Worm (Caenorhabditis elegans) whole organism, L1 larva: ENCODE results near the gene K09C6.7.
A peak's percentile ranks its signal among the peaks of the same experiment; 100 is the strongest.

Experiments
- C16A3.4 ChIP-seq: fragments of 150-350 bp; optimal IDR thresholded peaks from 2 replicates; lab custom pipeline; 2014; ENCODE audit warnings: missing biosample characterization, missing genetic modification characterization
- Y116A8C.19 ChIP-seq: sonication (generic microtip); optimal IDR thresholded peaks from 2 replicates; lab custom pipeline; 2016; ENCODE audit warnings: missing compliant biosample characterization, missing genetic modification characterization, borderline replicate concordance
- blmp-1 ChIP-seq: fragments of 150-350 bp; optimal IDR thresholded peaks from 2 replicates; lab custom pipeline; 2014; ENCODE audit warnings: missing biosample characterization, missing genetic modification characterization
- ceh-88 ChIP-seq: fragments of 200-800 bp; sonication (Bioruptor generic); IDR thresholded peaks from 2 replicates; pipeline ENCODE4 v1.3.6; 2022; ENCODE audit warnings: missing genetic modification characterization, missing compliant biosample characterization
- ceh-90 ChIP-seq: sonication (generic microtip); optimal IDR thresholded peaks from 2 replicates; lab custom pipeline; 2016; ENCODE audit warnings: missing genetic modification characterization, missing compliant biosample characterization
- ces-1 ChIP-seq: fragments of 150-350 bp; optimal IDR thresholded peaks from 2 replicates; lab custom pipeline; 2014; ENCODE audit warnings: missing biosample characterization, missing genetic modification reagents, missing genetic modification characterization
- dpl-1 ChIP-seq, 3 experiments: fragments of 150-350 bp in 2 of 3; sonication (generic microtip) in 1 of 3; optimal IDR thresholded peaks; 2 replicates each; lab custom pipeline; 2014 to 2017; ENCODE audit warnings: missing biosample characterization in 3 of 3, missing genetic modification characterization in 3 of 3, missing genetic modification reagents in 3 of 3
- efl-1 ChIP-seq, 4 experiments: fragments of 150-350 bp; optimal IDR thresholded peaks in 3 of 4; peaks in 1 of 4; 1 replicate in 1 of 4; 2 replicates in 3 of 4; lab custom pipeline; 2014; ENCODE audit warnings: missing biosample characterization in 2 of 4, missing genetic modification characterization in 2 of 4, missing genetic modification reagents in 2 of 4
- efl-3 ChIP-seq: fragments of 200-800 bp; sonication (Bioruptor generic); optimal IDR thresholded peaks from 2 replicates; lab custom pipeline; 2018; ENCODE audit warnings: mild to moderate bottlenecking, missing genetic modification characterization, missing compliant biosample characterization
- egl-13 ChIP-seq: sonication (generic microtip); optimal IDR thresholded peaks from 2 replicates; lab custom pipeline; 2016; ENCODE audit warnings: missing genotype, missing genetic modification reagents, missing genetic modification characterization, missing compliant biosample characterization
- fkh-4 ChIP-seq: sonication (generic microtip); optimal IDR thresholded peaks from 2 replicates; lab custom pipeline; 2016; ENCODE audit warnings: missing compliant biosample characterization, missing genetic modification characterization, borderline replicate concordance
- fos-1 ChIP-seq: fragments of 150-350 bp; optimal IDR thresholded peaks from 2 replicates; lab custom pipeline; 2014; ENCODE audit warnings: missing biosample characterization, missing genetic modification characterization
- hlh-17 ChIP-seq: fragments of 200-800 bp; sonication (Bioruptor generic); optimal IDR thresholded peaks from 2 replicates; lab custom pipeline; 2018; ENCODE audit warnings: missing genetic modification characterization, mild to moderate bottlenecking, missing compliant biosample characterization, moderate library complexity, borderline replicate concordance
- hlh-4 ChIP-seq: sonication (generic microtip); optimal IDR thresholded peaks from 2 replicates; lab custom pipeline; 2016; ENCODE audit warnings: mild to moderate bottlenecking, missing genetic modification characterization, missing compliant biosample characterization
- isw-1 ChIP-seq: fragments of 200-800 bp; sonication (Bioruptor generic); IDR thresholded peaks from 2 replicates; pipeline ENCODE4 v1.3.6; 2022; ENCODE audit warnings: missing genetic modification characterization, missing compliant biosample characterization
- jun-1 ChIP-seq: fragments of 150-350 bp; optimal IDR thresholded peaks from 2 replicates; lab custom pipeline; 2014; ENCODE audit warnings: missing biosample characterization, missing genetic modification reagents, missing genetic modification characterization
- lin-13 ChIP-seq: fragments of 150-350 bp; optimal IDR thresholded peaks from 2 replicates; lab custom pipeline; 2014; ENCODE audit warnings: missing biosample characterization, missing genetic modification reagents, missing genetic modification characterization
- lin-14 ChIP-seq: fragments of 200-800 bp; sonication (Bioruptor generic); optimal IDR thresholded peaks from 2 replicates; lab custom pipeline; 2018; ENCODE audit warnings: mild to moderate bottlenecking, missing genetic modification characterization, moderate library complexity, missing compliant biosample characterization
- lin-15B ChIP-seq: fragments of 150-350 bp; sonication (generic microtip); optimal IDR thresholded peaks from 3 replicates; lab custom pipeline; 2014; ENCODE audit warnings: missing biosample characterization, missing genetic modification characterization
- lir-3 ChIP-seq: sonication (generic microtip); optimal IDR thresholded peaks from 2 replicates; lab custom pipeline; 2016; ENCODE audit warnings: mild to moderate bottlenecking, missing genetic modification characterization, moderate library complexity, missing compliant biosample characterization; ENCODE audit not compliant: poor library complexity
- nhr-12 ChIP-seq: sonication (generic microtip); optimal IDR thresholded peaks from 2 replicates; lab custom pipeline; 2017; ENCODE audit warnings: missing biosample characterization, missing genetic modification characterization
- nhr-19 ChIP-seq: fragments of 200-800 bp; sonication (Bioruptor generic); conservative IDR thresholded peaks from 2 replicates; pipeline ENCODE4 v1.3.6; 2022; ENCODE audit warnings: missing genetic modification characterization, missing compliant biosample characterization
- nhr-20 ChIP-seq: sonication (generic microtip); optimal IDR thresholded peaks from 2 replicates; lab custom pipeline; 2016; ENCODE audit warnings: mild to moderate bottlenecking, missing genetic modification characterization, missing compliant biosample characterization
- nhr-28 ChIP-seq: fragments of 150-350 bp; optimal IDR thresholded peaks from 2 replicates; lab custom pipeline; 2014; ENCODE audit warnings: missing biosample characterization, missing genetic modification characterization
- nhr-47 ChIP-seq: sonication (generic microtip); optimal IDR thresholded peaks from 2 replicates; lab custom pipeline; 2016; ENCODE audit warnings: mild to moderate bottlenecking, missing genetic modification characterization, moderate library complexity, missing compliant biosample characterization
- nhr-71 ChIP-seq: sonication (generic microtip); optimal IDR thresholded peaks from 2 replicates; lab custom pipeline; 2016; ENCODE audit warnings: mild to moderate bottlenecking, missing genetic modification characterization, moderate library complexity, missing compliant biosample characterization
- nhr-84 ChIP-seq: sonication (generic microtip); optimal IDR thresholded peaks from 2 replicates; lab custom pipeline; 2017; ENCODE audit warnings: missing biosample characterization, missing genetic modification characterization
- nhr-85 ChIP-seq: sonication (generic microtip); peaks from one replicate; lab custom pipeline; 2016; ENCODE audit warnings: missing genetic modification characterization, inconsistent platforms, missing compliant biosample characterization
- pag-3 ChIP-seq: sonication (generic microtip); optimal IDR thresholded peaks from 2 replicates; lab custom pipeline; 2017; ENCODE audit warnings: missing genetic modification characterization, mild to moderate bottlenecking, missing compliant biosample characterization, antibody characterized with exemption, borderline replicate concordance; ENCODE audit not compliant: insufficient read depth
- rnt-1 ChIP-seq: sonication (generic microtip); optimal IDR thresholded peaks from 2 replicates; lab custom pipeline; 2016; ENCODE audit warnings: mild to moderate bottlenecking, missing genetic modification characterization, moderate library complexity, missing compliant biosample characterization
- skn-1 ChIP-seq: fragments of 150-350 bp; optimal IDR thresholded peaks from 2 replicates; lab custom pipeline; 2014; ENCODE audit warnings: missing biosample characterization, missing genetic modification characterization
- snu-23 ChIP-seq: sonication (generic microtip); optimal IDR thresholded peaks from 2 replicates; lab custom pipeline; 2016; ENCODE audit warnings: missing genetic modification characterization, missing compliant biosample characterization
- sox-4 ChIP-seq: sonication (generic microtip); optimal IDR thresholded peaks from 2 replicates; lab custom pipeline; 2016; ENCODE audit warnings: missing genetic modification characterization, missing compliant biosample characterization
- sptf-1 ChIP-seq: fragments of 150-350 bp; optimal IDR thresholded peaks from 2 replicates; lab custom pipeline; 2014; ENCODE audit warnings: missing biosample characterization, missing genetic modification characterization
- sup-37 ChIP-seq: fragments of 200-800 bp; sonication (Bioruptor generic); optimal IDR thresholded peaks from 2 replicates; lab custom pipeline; 2018; ENCODE audit warnings: mild to moderate bottlenecking, missing genetic modification characterization, missing compliant biosample characterization
- tbx-2 ChIP-seq: sonication (generic microtip); optimal IDR thresholded peaks from 2 replicates; lab custom pipeline; 2016; ENCODE audit warnings: missing genetic modification characterization, missing compliant biosample characterization
- unc-86 ChIP-seq: sonication (generic microtip); optimal IDR thresholded peaks from 2 replicates; lab custom pipeline; 2016; ENCODE audit warnings: missing genetic modification characterization, missing compliant biosample characterization
- unc-98 ChIP-seq: fragments of 200-800 bp; sonication (Bioruptor generic); IDR thresholded peaks from 2 replicates; pipeline ENCODE4 v1.3.6; 2022; ENCODE audit warnings: missing genetic modification characterization, missing compliant biosample characterization
- zag-1 ChIP-seq: fragments of 150-350 bp; optimal IDR thresholded peaks from 2 replicates; lab custom pipeline; 2014; ENCODE audit warnings: missing biosample characterization, missing genetic modification characterization
- zip-4 ChIP-seq: fragments of 200-800 bp; sonication (Bioruptor generic); optimal IDR thresholded peaks from 2 replicates; lab custom pipeline; 2018; ENCODE audit warnings: mild to moderate bottlenecking, missing genetic modification characterization, moderate library complexity, missing compliant biosample characterization
- ztf-11 ChIP-seq, 2 experiments: sonication (generic microtip); optimal IDR thresholded peaks; 2 replicates each; lab custom pipeline; 2016 to 2017; ENCODE audit warnings: missing genetic modification characterization in 2 of 2, missing biosample characterization in 1 of 2, missing compliant biosample characterization in 1 of 2
- ztf-4 ChIP-seq: fragments of 150-350 bp; optimal IDR thresholded peaks from 2 replicates; lab custom pipeline; 2014; ENCODE audit warnings: missing biosample characterization, missing genetic modification characterization

K09C6.7 gene

DNA sequence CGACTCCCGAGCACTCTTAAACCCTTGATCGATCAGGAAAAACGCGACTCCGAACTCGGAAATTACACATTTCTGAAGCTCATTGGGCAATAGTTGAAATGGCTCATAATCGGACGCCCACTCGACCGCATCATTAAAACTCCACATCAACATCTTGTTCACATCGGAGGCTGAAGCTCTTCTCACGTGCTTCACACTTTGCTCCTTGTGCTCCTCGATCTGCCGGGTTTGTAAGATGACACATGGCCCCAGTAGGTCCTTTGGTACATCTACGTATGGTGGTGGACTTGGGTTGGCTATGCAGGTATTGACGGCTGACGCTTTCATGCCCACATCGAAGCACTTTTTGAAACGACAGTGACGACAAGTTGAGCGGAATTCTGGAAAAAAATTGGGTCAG is 35.4 kb downstream of the K09C6.7 start:
- TF ChIP-seq nhr-28 (tag; lab: Kevin White, UChicago) (no peak), ces-1 (GFP tag; lab: Kevin White, UChicago) (no peak), sup-37 (no peak), pag-3 (tag; lab: Kevin White, UChicago) (no peak), nhr-19 (GFP tag; lab: Robert Waterston, UW) (no peak), lin-13 (no peak), Y116A8C.19 (tag; lab: Kevin White, UChicago) (no peak), nhr-85 (tag; lab: Kevin White, UChicago) (no peak), tbx-2 (tag; lab: Kevin White, UChicago) (no peak)

DNA sequence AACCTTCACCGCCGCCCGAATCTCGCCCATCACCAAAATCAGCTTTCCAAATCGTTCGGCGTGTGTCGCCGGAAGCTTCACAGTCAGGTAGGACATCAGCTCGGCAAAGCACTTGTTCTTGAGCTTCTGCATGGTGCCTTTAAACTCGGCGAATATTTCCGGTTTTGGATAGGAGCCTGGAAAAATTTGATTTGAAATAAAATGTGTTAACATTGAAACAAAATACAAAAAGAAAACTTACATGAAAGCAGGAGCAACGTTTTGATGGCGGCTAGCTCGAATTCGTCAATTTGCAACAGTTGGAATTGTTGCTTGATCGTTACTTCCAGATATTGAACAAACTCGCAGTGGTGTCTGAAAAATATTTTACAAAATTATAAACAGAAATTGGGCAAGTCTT is 36.2 kb downstream of the K09C6.7 start:
- no peak for TF ChIP-seq skn-1 (tag; lab: Kevin White, UChicago)
- TF ChIP-seq lin-15B (tag; lab: Kevin White, UChicago) = no peak
- TF ChIP-seq zag-1 = no peak
- TF ChIP-seq hlh-4 = no peak
- no peak for TF ChIP-seq fkh-4 (tag; lab: Kevin White, UChicago)
- no peak for TF ChIP-seq blmp-1
- no peak for TF ChIP-seq ztf-4 (tag; lab: Kevin White, UChicago)
- no peak for TF ChIP-seq hlh-17 (GFP tag; lab: Kevin White, UChicago)
- no peak for TF ChIP-seq egl-13 (tag; lab: Kevin White, UChicago)
- no peak for TF ChIP-seq sptf-1 (tag; lab: Kevin White, UChicago)

DNA sequence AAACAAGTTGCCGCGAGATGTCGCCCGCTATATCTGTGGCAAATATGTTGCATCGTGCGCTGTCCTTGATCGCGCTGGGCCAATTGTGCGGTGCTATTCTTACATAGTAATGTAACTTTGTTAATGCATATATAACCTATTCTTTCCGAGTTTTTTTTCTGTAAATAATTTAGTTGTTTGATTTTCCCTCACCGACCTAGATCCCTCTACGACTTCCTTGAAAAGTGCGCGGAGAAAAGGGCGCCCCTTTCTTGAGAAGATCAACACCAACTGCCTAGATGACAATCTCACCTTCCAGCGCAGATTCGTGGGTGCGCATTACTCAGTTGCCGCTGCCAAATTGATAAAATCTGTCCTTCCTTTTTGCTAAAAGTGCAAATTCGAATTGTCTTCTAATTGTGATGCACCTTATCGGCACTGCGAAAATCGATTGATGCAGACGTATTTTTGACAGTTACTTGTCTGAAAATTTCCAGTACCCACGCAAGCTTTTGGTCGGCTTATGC is 37.3 kb downstream of the K09C6.7 start:
- TF ChIP-seq lin-14 (GFP tag; lab: Kevin White, UChicago) (peak; percentile 74), efl-1 (optimal IDR thresholded peaks at IDR 0.05; lab: Kevin White, UChicago) (no peak), efl-1 (GFP tag; optimal IDR thresholded peaks at IDR 0.05 in 1 of 2; lab: Kevin White, UChicago) (peak in 1 of 2 experiments; percentile 68), sup-37 (no peak), blmp-1 (no peak), ceh-90 (tag; lab: Kevin White, UChicago) (no peak), ceh-88 (GFP tag; lab: Robert Waterston, UW) (no peak), isw-1 (GFP tag; lab: Robert Waterston, UW) (no peak), tbx-2 (tag; lab: Kevin White, UChicago) (no peak), rnt-1 (tag; lab: Kevin White, UChicago) (peak; percentile 36), lir-3 (tag; lab: Kevin White, UChicago) (no peak), unc-98 (no peak), efl-3 (GFP tag; lab: Kevin White, UChicago) (no peak), sox-4 (tag; lab: Kevin White, UChicago) (no peak), nhr-20 (no peak), nhr-85 (tag; lab: Kevin White, UChicago) (peak; percentile 89), nhr-84 (no peak)

DNA sequence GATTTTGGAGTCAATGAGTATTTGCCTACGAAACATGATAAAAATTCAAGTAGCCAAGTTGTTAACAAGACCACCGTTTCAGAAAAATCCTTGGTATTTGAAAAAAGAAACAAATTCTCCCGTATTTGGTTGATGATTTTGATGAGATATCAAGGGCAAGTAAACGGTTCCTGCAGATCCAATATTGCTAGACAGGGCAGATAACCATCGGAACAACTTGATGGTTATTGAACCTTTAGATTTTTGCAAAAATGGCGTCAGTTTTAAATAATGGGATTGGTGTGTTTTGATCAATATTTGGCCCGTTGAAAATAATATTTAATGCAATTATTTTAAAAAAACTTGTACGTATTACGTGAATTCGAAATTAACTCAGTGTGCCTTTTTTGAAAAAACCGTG is 38.6 kb downstream of the K09C6.7 start:
- TF ChIP-seq C16A3.4 (tag; lab: Kevin White, UChicago) (no peak), lin-14 (GFP tag; lab: Kevin White, UChicago) (peak; percentile 53), nhr-85 (tag; lab: Kevin White, UChicago) (peak; percentile 51)

DNA sequence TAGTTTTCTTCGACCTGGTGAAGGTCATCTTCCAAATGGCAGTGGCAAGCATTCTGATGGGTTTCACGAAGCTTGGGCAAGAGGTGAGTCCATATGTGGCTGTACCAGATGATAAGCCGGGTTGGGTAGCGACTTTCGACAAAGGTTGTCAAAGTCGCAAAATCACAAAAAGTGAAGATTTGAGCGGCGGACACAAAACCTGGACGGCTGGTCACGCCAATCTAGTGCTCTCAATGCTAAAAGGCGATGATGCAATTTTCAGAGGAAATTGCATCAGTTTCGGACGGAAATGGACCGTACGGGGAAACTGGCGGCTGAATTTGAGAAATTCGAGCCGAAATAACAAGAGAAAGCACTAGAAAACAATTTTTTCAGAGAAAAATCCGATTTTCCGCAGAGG is 41.6 kb downstream of the K09C6.7 start:
- TF ChIP-seq dpl-1 (GFP tag; optimal IDR thresholded peaks at IDR 0.05; lab: Kevin White, UChicago) (no peak), jun-1 (no peak), fos-1 (no peak), Y116A8C.19 (tag; lab: Kevin White, UChicago) (no peak), nhr-12 (tag; lab: Kevin White, UChicago) (no peak), nhr-28 (tag; lab: Kevin White, UChicago) (no peak), ztf-11 (tag; optimal IDR thresholded peaks at IDR 0.05; lab: Kevin White, UChicago) (no peak), unc-86 (tag; lab: Kevin White, UChicago) (no peak), snu-23 (no peak), lir-3 (tag; lab: Kevin White, UChicago) (no peak), zip-4 (GFP tag; lab: Kevin White, UChicago) (no peak), lin-13 (no peak), nhr-47 (tag; lab: Kevin White, UChicago) (no peak), nhr-71 (no peak)
